Fruit fly (Drosophila melanogaster) whole organism, embryonic: ENCODE data around the gene CG5021.

Experiments used
- Adf1 ChIP-seq: fragments of 200-800 bp; sonication (Bioruptor generic); IDR thresholded peaks from 2 replicates; pipeline ENCODE4 v1.3.6; 2022; ENCODE audit warnings: missing biosample characterization, missing genetic modification characterization
- Asciz ChIP-seq: fragments of 200-800 bp; sonication (Bioruptor generic); optimal IDR thresholded peaks from 2 replicates; lab custom pipeline; 2017; ENCODE audit warnings: missing biosample characterization, mild to moderate bottlenecking, missing genetic modification characterization, missing genetic modification reagents
- CG10267 ChIP-seq: fragments of 200-800 bp; sonication (Bioruptor generic); optimal IDR thresholded peaks from 2 replicates; lab custom pipeline; 2018; ENCODE audit warnings: missing biosample characterization, mild to moderate bottlenecking, missing genetic modification characterization, moderate library complexity
- CG11085 ChIP-seq: fragments of 200-800 bp; sonication (Bioruptor generic); IDR thresholded peaks from 2 replicates; pipeline ENCODE4 v1.3.6; 2022; ENCODE audit warnings: missing biosample characterization, missing genetic modification characterization
- CG12071 ChIP-seq: fragments of 200-800 bp; sonication (Bioruptor generic); optimal IDR thresholded peaks from 3 replicates; lab custom pipeline; 2018; ENCODE audit warnings: missing biosample characterization, mild to moderate bottlenecking, missing genetic modification characterization
- CG12236 ChIP-seq: fragments of 200-800 bp; sonication (Bioruptor generic); optimal IDR thresholded peaks from 2 replicates; lab custom pipeline; 2016; ENCODE audit warnings: missing biosample characterization, missing genetic modification characterization
- CG12769 ChIP-seq: fragments of 200-800 bp; sonication (Bioruptor generic); optimal IDR thresholded peaks from 2 replicates; lab custom pipeline; 2019; ENCODE audit warnings: missing biosample characterization, mild to moderate bottlenecking, missing genetic modification characterization, moderate library complexity
- CG13424 ChIP-seq: fragments of 200-800 bp; sonication (Bioruptor generic); optimal IDR thresholded peaks from 2 replicates; lab custom pipeline; 2019; ENCODE audit warnings: missing biosample characterization, mild to moderate bottlenecking, missing genetic modification characterization, moderate library complexity
- CG16779 ChIP-seq: fragments of 200-800 bp; sonication (Bioruptor generic); IDR thresholded peaks from 2 replicates; pipeline ENCODE4 v1.3.6; 2022; ENCODE audit warnings: missing biosample characterization, missing genetic modification characterization
- CG17802 ChIP-seq: fragments of 200-800 bp; sonication (Bioruptor generic); optimal IDR thresholded peaks from 2 replicates; lab custom pipeline; 2018; ENCODE audit warnings: missing biosample characterization, mild to moderate bottlenecking, missing genetic modification characterization, moderate library complexity
- CG2202 ChIP-seq: fragments of 200-800 bp; sonication (Bioruptor generic); optimal IDR thresholded peaks from 2 replicates; lab custom pipeline; 2018; ENCODE audit warnings: missing biosample characterization, mild to moderate bottlenecking, missing genetic modification characterization
- CG3407 ChIP-seq: fragments of 200-800 bp; sonication (Bioruptor generic); optimal IDR thresholded peaks from 2 replicates; lab custom pipeline; 2018; ENCODE audit warnings: missing biosample characterization, mild to moderate bottlenecking, missing genetic modification characterization
- CG34376 ChIP-seq: fragments of 200-800 bp; sonication (Bioruptor generic); optimal IDR thresholded peaks from 2 replicates; lab custom pipeline; 2018; ENCODE audit warnings: missing biosample characterization, mild to moderate bottlenecking, missing genetic modification characterization
- CG4360 ChIP-seq: fragments of 200-800 bp; sonication (Bioruptor generic); IDR thresholded peaks from 2 replicates; pipeline ENCODE4 v1.3.6; 2022; ENCODE audit warnings: missing biosample characterization, missing genetic modification characterization
- CG4730 ChIP-seq: fragments of 200-800 bp; sonication (Bioruptor generic); IDR thresholded peaks from 2 replicates; pipeline ENCODE4 v1.3.6; 2022; ENCODE audit warnings: missing biosample characterization, missing genetic modification characterization
- CG5180 ChIP-seq: fragments of 200-800 bp; sonication (Bioruptor generic); optimal IDR thresholded peaks from 3 replicates; lab custom pipeline; 2017; ENCODE audit warnings: missing biosample characterization, missing genetic modification characterization, mild to moderate bottlenecking, moderate library complexity, missing genetic modification reagents
- CG6272 ChIP-seq: fragments of 200-800 bp; sonication (Bioruptor generic); IDR thresholded peaks from 2 replicates; pipeline ENCODE4 v1.3.6; 2022; ENCODE audit warnings: missing biosample characterization, missing genetic modification characterization
- CG6689 ChIP-seq: fragments of 200-800 bp; sonication (Bioruptor generic); IDR thresholded peaks from 2 replicates; pipeline ENCODE4 v1.3.6; 2022; ENCODE audit warnings: missing biosample characterization, missing genetic modification characterization
- CG6791 ChIP-seq: fragments of 200-800 bp; sonication (Bioruptor generic); IDR thresholded peaks from 3 replicates; pipeline ENCODE4 v1.3.6; 2022; ENCODE audit warnings: missing biosample characterization, missing genetic modification characterization; ENCODE audit not compliant: partially characterized antibody
- CG9609 ChIP-seq: fragments of 200-800 bp; sonication (Bioruptor generic); optimal IDR thresholded peaks from 3 replicates; lab custom pipeline; 2016; ENCODE audit warnings: missing biosample characterization, missing genetic modification characterization
- CG9817 ChIP-seq: fragments of 200-800 bp; sonication (Bioruptor generic); optimal IDR thresholded peaks from 2 replicates; lab custom pipeline; 2018; ENCODE audit warnings: missing biosample characterization, mild to moderate bottlenecking, missing genetic modification characterization, moderate library complexity
- Camta ChIP-seq: fragments of 200-800 bp; sonication (Bioruptor generic); optimal IDR thresholded peaks from 2 replicates; lab custom pipeline; 2016; ENCODE audit warnings: missing biosample characterization, missing genetic modification characterization
- D ChIP-seq, 2 experiments: fragments of 200-800 bp in 1 of 2; fragments of >200 bp in 1 of 2; sonication (Bioruptor generic) in 1 of 2; optimal IDR thresholded peaks; 2 replicates in 1 of 2; 3 replicates in 1 of 2; lab custom pipeline; 2017; ENCODE audit warnings: mild to moderate bottlenecking in 1 of 2, missing biosample characterization in 1 of 2, missing genetic modification characterization in 1 of 2, missing genetic modification reagents in 1 of 2
- E2f2 ChIP-seq: fragments of 200-800 bp; sonication (Bioruptor generic); IDR thresholded peaks from 2 replicates; pipeline ENCODE4 v1.3.6; 2022; ENCODE audit warnings: missing biosample characterization, missing genetic modification characterization
- Elba2 ChIP-seq: fragments of 200-800 bp; sonication (Bioruptor generic); optimal IDR thresholded peaks from 3 replicates; lab custom pipeline; 2016; ENCODE audit warnings: missing biosample characterization, missing genetic modification characterization
- Ets97D ChIP-seq: fragments of 200-800 bp; sonication (Bioruptor generic); optimal IDR thresholded peaks from 3 replicates; lab custom pipeline; 2016; ENCODE audit warnings: missing biosample characterization, missing genetic modification characterization
- HHEX ChIP-seq: fragments of 200-800 bp; sonication (Bioruptor generic); optimal IDR thresholded peaks from 3 replicates; lab custom pipeline; 2017; ENCODE audit warnings: missing biosample characterization, mild to moderate bottlenecking, missing genetic modification characterization, missing genetic modification reagents
- Hey ChIP-seq: fragments of 200-800 bp; sonication (Bioruptor generic); optimal IDR thresholded peaks from 3 replicates; lab custom pipeline; 2018; ENCODE audit warnings: missing biosample characterization, mild to moderate bottlenecking, missing genetic modification characterization
- HmgZ ChIP-seq: fragments of 200-800 bp; sonication (Bioruptor generic); optimal IDR thresholded peaks from 2 replicates; lab custom pipeline; 2018; ENCODE audit warnings: missing biosample characterization, mild to moderate bottlenecking, missing genetic modification characterization
- Neu2 ChIP-seq: fragments of 200-800 bp; sonication (Bioruptor generic); optimal IDR thresholded peaks from 3 replicates; lab custom pipeline; 2016; ENCODE audit warnings: missing biosample characterization, missing genetic modification characterization, borderline replicate concordance
- Poxn ChIP-seq: fragments of 200-800 bp; sonication (Bioruptor generic); IDR thresholded peaks from 2 replicates; pipeline ENCODE4 v1.3.6; 2022; ENCODE audit warnings: missing biosample characterization, missing genetic modification characterization
- Sry-δ ChIP-seq: fragments of 200-800 bp; sonication (Bioruptor generic); optimal IDR thresholded peaks from 2 replicates; lab custom pipeline; 2016; ENCODE audit warnings: missing biosample characterization, missing genetic modification characterization
- amos ChIP-seq: fragments of 200-800 bp; sonication (Bioruptor generic); IDR thresholded peaks from 2 replicates; pipeline ENCODE4 v1.3.6; 2022; ENCODE audit warnings: missing biosample characterization, missing genetic modification characterization; ENCODE audit not compliant: partially characterized antibody
- bab2 ChIP-seq: fragments of 200-800 bp; sonication (Bioruptor generic); optimal IDR thresholded peaks from 2 replicates; lab custom pipeline; 2016; ENCODE audit warnings: missing biosample characterization, missing genetic modification characterization
- caup ChIP-seq: fragments of 200-800 bp; sonication (Bioruptor generic); optimal IDR thresholded peaks from 3 replicates; lab custom pipeline; 2017; ENCODE audit warnings: missing biosample characterization, mild to moderate bottlenecking, missing genetic modification characterization, moderate library complexity; ENCODE audit not compliant: severe bottlenecking
- crc ChIP-seq: fragments of 200-800 bp; sonication (Bioruptor generic); optimal IDR thresholded peaks from 2 replicates; lab custom pipeline; 2016; ENCODE audit warnings: missing biosample characterization, missing genetic modification characterization
- cwo ChIP-seq: fragments of 200-800 bp; sonication (Bioruptor generic); optimal IDR thresholded peaks from 3 replicates; lab custom pipeline; 2017; ENCODE audit warnings: missing biosample characterization, missing genetic modification characterization, mild to moderate bottlenecking, moderate library complexity, missing genetic modification reagents
- da ChIP-seq: fragments of 200-800 bp; sonication (Bioruptor generic); optimal IDR thresholded peaks from 2 replicates; lab custom pipeline; 2016; ENCODE audit warnings: missing biosample characterization, missing genetic modification characterization
- en ChIP-seq: fragments of 200-800 bp; sonication (Bioruptor generic); optimal IDR thresholded peaks from 2 replicates; lab custom pipeline; 2016; ENCODE audit warnings: missing biosample characterization, missing genetic modification characterization
- ewg ChIP-seq: fragments of 200-800 bp; sonication (Bioruptor generic); optimal IDR thresholded peaks from 3 replicates; lab custom pipeline; 2017; ENCODE audit warnings: mild to moderate bottlenecking, missing biosample characterization, missing genetic modification reagents, missing genetic modification characterization
- gt ChIP-seq: fragments of 200-800 bp; sonication (Bioruptor generic); IDR thresholded peaks from 2 replicates; pipeline ENCODE4 v1.3.6; 2022; ENCODE audit warnings: missing biosample characterization, missing genetic modification characterization
- jigr1 ChIP-seq: fragments of 200-800 bp; sonication (Bioruptor generic); IDR thresholded peaks from 3 replicates; pipeline ENCODE4 v1.3.6; 2022; ENCODE audit warnings: missing biosample characterization, missing genetic modification characterization
- kah ChIP-seq: fragments of 200-800 bp; sonication (Bioruptor generic); optimal IDR thresholded peaks from 2 replicates; lab custom pipeline; 2018; ENCODE audit warnings: missing biosample characterization, mild to moderate bottlenecking, missing genetic modification characterization
- maf-S ChIP-seq: fragments of 200-800 bp; sonication (Bioruptor generic); optimal IDR thresholded peaks from 2 replicates; lab custom pipeline; 2016; ENCODE audit warnings: missing biosample characterization, missing genetic modification characterization
- nom ChIP-seq: fragments of 200-800 bp; sonication (Bioruptor generic); optimal IDR thresholded peaks from 2 replicates; lab custom pipeline; 2017; ENCODE audit warnings: missing biosample characterization, missing genetic modification characterization, mild to moderate bottlenecking, moderate library complexity, missing genetic modification reagents
- odd ChIP-seq: fragments of 200-800 bp; sonication (Bioruptor generic); optimal IDR thresholded peaks from 2 replicates; lab custom pipeline; 2017; ENCODE audit warnings: missing biosample characterization, mild to moderate bottlenecking, missing genetic modification characterization
- pfk ChIP-seq: fragments of 200-800 bp; sonication (Bioruptor generic); optimal IDR thresholded peaks from 2 replicates; lab custom pipeline; 2018; ENCODE audit warnings: missing biosample characterization, mild to moderate bottlenecking, missing genetic modification characterization, moderate library complexity
- run ChIP-seq: fragments of 200-800 bp; sonication (Bioruptor generic); optimal IDR thresholded peaks from 3 replicates; lab custom pipeline; 2018; ENCODE audit warnings: missing biosample characterization, mild to moderate bottlenecking, missing genetic modification characterization
- tll ChIP-seq, 2 experiments: fragments of 200-800 bp in 1 of 2; fragments of >200 bp in 1 of 2; sonication (Bioruptor generic) in 1 of 2; optimal IDR thresholded peaks; 2 replicates each; lab custom pipeline; 2017 to 2019; ENCODE audit warnings: missing biosample characterization in 2 of 2, missing genetic modification characterization in 2 of 2, mild to moderate bottlenecking in 1 of 2, moderate library complexity in 1 of 2
- zf30C ChIP-seq: fragments of 200-800 bp; sonication (Bioruptor generic); optimal IDR thresholded peaks from 3 replicates; lab custom pipeline; 2018; ENCODE audit warnings: missing biosample characterization, mild to moderate bottlenecking, missing genetic modification characterization

CG5021 gene

DNA sequence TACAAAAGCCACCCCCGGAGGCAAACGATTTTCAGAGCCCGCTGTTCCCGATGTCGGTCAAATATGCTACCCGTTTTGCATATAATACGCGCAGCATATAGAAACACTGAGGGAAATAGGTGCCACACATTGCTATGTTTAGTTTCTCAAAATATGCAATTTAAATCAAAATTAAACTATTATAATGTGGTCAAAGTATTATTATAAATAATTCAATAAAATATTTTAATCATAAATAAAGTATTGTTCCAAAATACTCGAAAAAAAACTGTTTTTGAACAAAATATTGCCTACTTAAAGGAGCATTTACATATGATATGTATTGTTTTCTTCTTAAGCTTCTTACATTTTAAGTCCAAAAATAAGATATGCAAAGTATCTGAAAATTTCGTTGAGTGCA, 15.7 kb upstream of the CG5021 start (continued):
- TF ChIP-seq CG3407 (GFP tag; lab: Kevin White, UChicago) (no peak), CG9817 (tag; lab: Kevin White, UChicago) (peak; percentile 7), gt (GFP tag; lab: Robert Waterston, UW) (no peak), CG10267 (tag; lab: Kevin White, UChicago) (peak; percentile 22), Neu2 (GFP tag; lab: Kevin White, UChicago) (no peak), CG4730 (GFP tag; lab: Robert Waterston, UW) (no peak), Hey (no peak), bab2 (GFP tag; lab: Kevin White, UChicago) (no peak), CG6272 (GFP tag; lab: Robert Waterston, UW) (no peak), tll (GFP tag; optimal IDR thresholded peaks at IDR 0.05; lab: Kevin White, UChicago) (no peak), maf-S (no peak), CG4360 (GFP tag; lab: Robert Waterston, UW) (no peak), Elba2 (GFP tag; lab: Kevin White, UChicago) (no peak), CG13424 (peak; percentile 71), CG6689 (peak; percentile 65), odd (GFP tag; lab: Kevin White, UChicago) (no peak), CG12071 (GFP tag; lab: Kevin White, UChicago) (no peak), Camta (no peak), crc (GFP tag; lab: Kevin White, UChicago) (no peak), nom (GFP tag; lab: Kevin White, UChicago) (no peak), CG11085 (GFP tag; lab: Robert Waterston, UW) (no peak), CG12769 (tag; lab: Kevin White, UChicago) (no peak), amos (GFP tag; lab: Robert Waterston, UW) (no peak), CG9609 (GFP tag; lab: Kevin White, UChicago) (no peak), E2f2 (peak; percentile 24; the same call in 1 of the 2 replicates), CG34376 (GFP tag; lab: Kevin White, UChicago) (no peak), Asciz (GFP tag; lab: Kevin White, UChicago) (peak; percentile 41), CG5180 (peak; percentile 26), da (GFP tag; lab: Kevin White, UChicago) (no peak), zf30C (GFP tag; lab: Kevin White, UChicago) (peak; percentile 13), Ets97D (no peak), Poxn (GFP tag; lab: Robert Waterston, UW) (no peak), cwo (GFP tag; lab: Kevin White, UChicago) (peak; percentile 47), Sry-δ (GFP tag; lab: Kevin White, UChicago) (no peak), Adf1 (GFP tag; lab: Robert Waterston, UW) (no peak), jigr1 (GFP tag; lab: Robert Waterston, UW) (no peak), D (optimal IDR thresholded peaks at IDR 0.05; lab: Kevin White, UChicago) (no peak), D (GFP tag; optimal IDR thresholded peaks at IDR 0.05; lab: Kevin White, UChicago) (peak; percentile 33), ewg (GFP tag; lab: Kevin White, UChicago) (no peak), HmgZ (tag; lab: Kevin White, UChicago) (no peak), kah (no peak), run (peak; percentile 5), HHEX (GFP tag; lab: Kevin White, UChicago) (peak; percentile 24), CG2202 (tag; lab: Kevin White, UChicago) (no peak), CG17802 (tag; lab: Kevin White, UChicago) (no peak), CG6791 (no peak), pfk (GFP tag; lab: Kevin White, UChicago) (no peak), caup (GFP tag; lab: Kevin White, UChicago) (peak; percentile 15), en (no peak), CG12236 (GFP tag; lab: Kevin White, UChicago) (no peak), CG16779 (GFP tag; lab: Robert Waterston, UW) (no peak)
